Worm (Caenorhabditis elegans): Measurements from ENCODE around the gene brc-2.
A peak's percentile ranks its signal among the peaks of the same experiment; 100 is the strongest.

brc-2 gene

DNA sequence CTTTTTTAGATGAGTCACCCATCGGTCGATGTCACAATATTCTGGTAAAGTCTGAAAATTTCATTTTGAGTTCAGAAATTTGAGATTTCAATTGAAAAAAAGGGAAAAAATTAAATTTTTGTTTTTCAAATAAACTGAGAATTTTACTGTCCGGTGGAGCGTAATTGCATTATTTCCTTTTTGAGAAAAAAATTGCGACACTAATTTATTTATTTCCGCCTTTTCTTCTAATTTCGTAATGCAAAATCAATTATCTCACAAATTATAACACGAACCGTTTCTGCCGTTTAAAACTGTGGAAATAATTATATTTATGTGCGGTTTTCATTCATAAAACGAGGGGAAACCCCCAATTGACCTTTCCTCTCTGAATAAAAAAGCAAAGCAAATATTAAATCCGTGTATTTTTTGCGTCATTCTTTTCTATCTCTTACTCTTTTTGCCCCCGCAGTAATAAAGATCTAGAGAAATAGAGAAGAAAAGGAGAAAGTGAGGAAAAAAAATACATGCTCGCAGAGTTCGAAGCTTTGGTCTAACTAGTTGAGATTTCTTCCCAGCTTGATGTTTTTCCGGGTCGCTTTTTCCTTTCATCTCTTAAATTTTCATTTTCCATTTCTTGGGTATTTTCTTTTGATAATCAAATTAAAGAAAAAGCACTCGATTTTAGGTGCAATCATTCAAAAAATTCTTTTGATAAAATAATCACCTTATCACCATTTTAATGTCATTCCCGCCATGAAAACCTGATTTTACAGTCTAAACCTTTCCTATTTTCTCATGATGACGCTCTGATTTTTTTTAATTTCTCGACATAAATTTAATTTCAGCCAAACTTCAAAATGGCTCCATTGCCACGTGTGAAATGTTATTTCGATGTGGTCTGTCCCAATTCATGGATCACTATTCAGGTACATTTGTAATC is at the start of gene brc-2, which contains the start of gene T07E3.3:
Gene brc-2, minus strand, starts transcription at position 51 of the 922 bp plus-strand sequence.
Gene T07E3.3, plus strand, starts transcription at position 822 of the 922 bp plus-strand sequence.
- no peak for TF ChIP-seq nhr-76 (tag; optimal IDR thresholded peaks at IDR 0.05)
- no peak for TF ChIP-seq ceh-9 (tag; optimal IDR thresholded peaks at IDR 0.05)
- TF ChIP-seq zag-1 (tag; optimal IDR thresholded peaks at IDR 0.05) = no peak
- TF ChIP-seq nhr-23 (tag; optimal IDR thresholded peaks at IDR 0.05) = no peak
- peak; percentile 0 for TF ChIP-seq nfya-1 (tag; optimal IDR thresholded peaks at IDR 0.05; ENCODE audit: insufficient read depth)
- peak; percentile 42 for TF ChIP-seq pqm-1 (tag; optimal IDR thresholded peaks at IDR 0.05)
- TF ChIP-seq nhr-43 (tag; optimal IDR thresholded peaks at IDR 0.05; ENCODE audit: poor library complexity, severe bottlenecking) = no peak
- TF ChIP-seq egl-5 (tag; optimal IDR thresholded peaks at IDR 0.05) = no peak
- peak; percentile 5 for TF ChIP-seq hmg-11 (tag; optimal IDR thresholded peaks at IDR 0.05)
- TF ChIP-seq nhr-67 (tag; optimal IDR thresholded peaks at IDR 0.05) = no peak
- TF ChIP-seq fkh-2 (tag; optimal IDR thresholded peaks at IDR 0.05) = no peak
- TF ChIP-seq lin-39 (tag; optimal IDR thresholded peaks at IDR 0.05) = no peak
- no peak for TF ChIP-seq ztf-11 (tag; optimal IDR thresholded peaks at IDR 0.05)
- no peak for TF ChIP-seq R02D3.7 (tag; optimal IDR thresholded peaks at IDR 0.05)
- TF ChIP-seq fkh-10 (GFP tag; optimal IDR thresholded peaks at IDR 0.05) = no peak
- TF ChIP-seq sea-2 (GFP tag; optimal IDR thresholded peaks at IDR 0.05) = no peak
- no peak for TF ChIP-seq mdl-1 (tag; optimal IDR thresholded peaks at IDR 0.05)
- no peak for TF ChIP-seq daf-12 (tag; optimal IDR thresholded peaks at IDR 0.05)
- no peak for TF ChIP-seq nhr-11 (tag; optimal IDR thresholded peaks at IDR 0.05)
- TF ChIP-seq lin-15B (tag; optimal IDR thresholded peaks at IDR 0.05) = no peak
- TF ChIP-seq nhr-237 (tag; optimal IDR thresholded peaks at IDR 0.05) = no peak
- no peak for TF ChIP-seq egl-27 (tag; optimal IDR thresholded peaks at IDR 0.05)
- no peak for TF ChIP-seq elt-1 (tag; optimal IDR thresholded peaks at IDR 0.05)
- TF ChIP-seq snpc-4 (tag; optimal IDR thresholded peaks at IDR 0.05) = no peak
- TF ChIP-seq elt-3 (tag; optimal IDR thresholded peaks at IDR 0.05) = no peak
- no peak for TF ChIP-seq fos-1 (tag; optimal IDR thresholded peaks at IDR 0.05)
- TF ChIP-seq nhr-28 (tag; optimal IDR thresholded peaks at IDR 0.05) = no peak
- TF ChIP-seq ceh-16 (tag; optimal IDR thresholded peaks at IDR 0.05) = no peak
- TF ChIP-seq lsy-12 (tag; optimal IDR thresholded peaks at IDR 0.05) = no peak
- no peak for TF ChIP-seq nhr-77 (tag; optimal IDR thresholded peaks at IDR 0.05)
- peak; percentile 67 for TF ChIP-seq pha-4 (tag; optimal IDR thresholded peaks at IDR 0.05)
- no peak for TF ChIP-seq ztf-4 (tag; optimal IDR thresholded peaks at IDR 0.05)
- no peak for TF ChIP-seq jun-1 (tag; optimal IDR thresholded peaks at IDR 0.05)
- no peak for TF ChIP-seq aly-2 (tag; optimal IDR thresholded peaks at IDR 0.05)
- no peak for TF ChIP-seq nhr-25 (tag; optimal IDR thresholded peaks at IDR 0.05)
- no peak for TF ChIP-seq tbx-2 (tag; optimal IDR thresholded peaks at IDR 0.05)
- TF ChIP-seq ceh-82 (tag; optimal IDR thresholded peaks at IDR 0.05) = no peak
- no peak for TF ChIP-seq eor-1 (tag; optimal IDR thresholded peaks at IDR 0.05)
- TF ChIP-seq unc-62 (GFP tag; optimal IDR thresholded peaks at IDR 0.05) = no peak
- TF ChIP-seq elt-2 (tag; optimal IDR thresholded peaks at IDR 0.05) = peak; percentile 60
- no peak for TF ChIP-seq ama-1 (optimal IDR thresholded peaks at IDR 0.05)
- TF ChIP-seq unc-39 (tag; optimal IDR thresholded peaks at IDR 0.05) = no peak
- TF ChIP-seq ceh-28 (tag; optimal IDR thresholded peaks at IDR 0.05) = no peak
- TF ChIP-seq mml-1 (tag; optimal IDR thresholded peaks at IDR 0.05) = no peak
- TF ChIP-seq ZK546.5 (tag; optimal IDR thresholded peaks at IDR 0.05) = no peak
- no peak for TF ChIP-seq nhr-12 (tag; optimal IDR thresholded peaks at IDR 0.05)
- peak; percentile 14 for TF ChIP-seq skn-1 (tag; optimal IDR thresholded peaks at IDR 0.05)

All from whole organism, L3 larva.